Fruit fly (Drosophila melanogaster) whole organism, embryonic: ENCODE results near the gene Rbp.

Experiments
- ATbp ChIP-seq: fragments of 200-800 bp; sonication (Bioruptor generic); optimal IDR thresholded peaks from 2 replicates; lab custom pipeline; 2017; ENCODE audit warnings: missing biosample characterization, mild to moderate bottlenecking, missing genetic modification characterization, missing genetic modification reagents
- Abd-B ChIP-seq: fragments of 200-800 bp; sonication (Bioruptor generic); optimal IDR thresholded peaks from 2 replicates; lab custom pipeline; 2018; ENCODE audit warnings: missing biosample characterization, mild to moderate bottlenecking, missing genetic modification characterization, moderate library complexity
- CG12104 ChIP-seq: fragments of 200-800 bp; sonication (Bioruptor generic); optimal IDR thresholded peaks from 3 replicates; lab custom pipeline; 2016; ENCODE audit warnings: missing biosample characterization, missing genetic modification characterization
- CG16779 ChIP-seq: fragments of 200-800 bp; sonication (Bioruptor generic); IDR thresholded peaks from 2 replicates; pipeline ENCODE4 v1.3.6; 2022; ENCODE audit warnings: missing biosample characterization, missing genetic modification characterization
- CG16813 ChIP-seq: fragments of 200-800 bp; sonication (Bioruptor generic); IDR thresholded peaks from 3 replicates; pipeline ENCODE4 v1.3.6; 2022; ENCODE audit warnings: missing biosample characterization, missing genetic modification characterization; ENCODE audit not compliant: partially characterized antibody
- CG17568 ChIP-seq: fragments of 200-800 bp; sonication (Bioruptor generic); optimal IDR thresholded peaks from 2 replicates; lab custom pipeline; 2018; ENCODE audit warnings: missing biosample characterization, mild to moderate bottlenecking, missing genetic modification characterization, moderate library complexity
- CG18011 ChIP-seq: fragments of 200-800 bp; sonication (Bioruptor generic); optimal IDR thresholded peaks from 2 replicates; lab custom pipeline; 2017; ENCODE audit warnings: missing biosample characterization, missing genetic modification characterization, mild to moderate bottlenecking, moderate library complexity, missing genotype
- CG18262 ChIP-seq: fragments of 200-800 bp; optimal IDR thresholded peaks from 3 replicates; lab custom pipeline; 2019; ENCODE audit warnings: missing biosample characterization, mild to moderate bottlenecking, missing genetic modification characterization, moderate library complexity
- CG31388 ChIP-seq: fragments of 200-800 bp; sonication (Bioruptor generic); optimal IDR thresholded peaks from 2 replicates; lab custom pipeline; 2016; ENCODE audit warnings: missing biosample characterization, missing genetic modification characterization
- CG32532 ChIP-seq: fragments of 200-800 bp; sonication (Bioruptor generic); IDR thresholded peaks from 2 replicates; pipeline ENCODE4 v1.3.6; 2022; ENCODE audit warnings: missing biosample characterization, missing genetic modification characterization
- CG3281 ChIP-seq: fragments of 200-800 bp; sonication (Bioruptor generic); optimal IDR thresholded peaks from 3 replicates; lab custom pipeline; 2017; ENCODE audit warnings: missing biosample characterization, mild to moderate bottlenecking, missing genetic modification characterization
- CG34422 ChIP-seq: fragments of 200-800 bp; sonication (Bioruptor generic); IDR thresholded peaks from 3 replicates; pipeline ENCODE4 v1.3.6; 2022; ENCODE audit warnings: missing biosample characterization, missing genetic modification characterization
- CG4820 ChIP-seq: fragments of 200-800 bp; sonication (Bioruptor generic); optimal IDR thresholded peaks from 3 replicates; lab custom pipeline; 2016; ENCODE audit warnings: missing biosample characterization, missing genetic modification characterization
- CG6272 ChIP-seq: fragments of 200-800 bp; sonication (Bioruptor generic); IDR thresholded peaks from 2 replicates; pipeline ENCODE4 v1.3.6; 2022; ENCODE audit warnings: missing biosample characterization, missing genetic modification characterization
- CG7839 ChIP-seq: fragments of 200-800 bp; sonication (Bioruptor generic); optimal IDR thresholded peaks from 3 replicates; lab custom pipeline; 2018; ENCODE audit warnings: missing biosample characterization, mild to moderate bottlenecking, missing genetic modification characterization, moderate library complexity
- CG8478 ChIP-seq: fragments of >200 bp; optimal IDR thresholded peaks from 2 replicates; lab custom pipeline; 2018
- CG8765 ChIP-seq: fragments of 200-800 bp; sonication (Bioruptor generic); IDR thresholded peaks from 2 replicates; pipeline ENCODE4 v1.3.6; 2022; ENCODE audit warnings: missing biosample characterization, missing genetic modification characterization
- CG8944 ChIP-seq: fragments of 200-800 bp; sonication (Bioruptor generic); optimal IDR thresholded peaks from 3 replicates; lab custom pipeline; 2016; ENCODE audit warnings: missing biosample characterization, missing genetic modification characterization
- CG9932 ChIP-seq: fragments of 200-800 bp; sonication (Bioruptor generic); IDR thresholded peaks from 2 replicates; pipeline ENCODE4 v1.3.6; 2022; ENCODE audit warnings: missing biosample characterization, missing genetic modification characterization
- CHES-1-like ChIP-seq: fragments of 200-800 bp; sonication (Bioruptor generic); optimal IDR thresholded peaks from 2 replicates; lab custom pipeline; 2016; ENCODE audit warnings: missing biosample characterization, missing genetic modification characterization
- Camta ChIP-seq: fragments of 200-800 bp; sonication (Bioruptor generic); optimal IDR thresholded peaks from 2 replicates; lab custom pipeline; 2016; ENCODE audit warnings: missing biosample characterization, missing genetic modification characterization
- Dip3 ChIP-seq: fragments of 200-800 bp; sonication (Bioruptor generic); optimal IDR thresholded peaks from 3 replicates; lab custom pipeline; 2016; ENCODE audit warnings: missing biosample characterization, missing genetic modification characterization
- Dref ChIP-seq: fragments of 200-800 bp; sonication (Bioruptor generic); IDR thresholded peaks from 2 replicates; pipeline ENCODE4 v1.3.6; 2022; ENCODE audit warnings: missing biosample characterization, missing genetic modification characterization
- E2f1 ChIP-seq: fragments of 200-800 bp; sonication (Bioruptor generic); IDR thresholded peaks from 2 replicates; pipeline ENCODE4 v1.3.6; 2022; ENCODE audit warnings: missing biosample characterization, missing genetic modification characterization
- Ets65A ChIP-seq: fragments of 200-800 bp; sonication (Bioruptor generic); peaks from one replicate; lab custom pipeline; 2016; ENCODE audit warnings: missing biosample characterization, missing genetic modification characterization
- Fer3 ChIP-seq: fragments of 200-800 bp; sonication (Bioruptor generic); optimal IDR thresholded peaks from 2 replicates; lab custom pipeline; 2018; ENCODE audit warnings: missing biosample characterization, mild to moderate bottlenecking, missing genetic modification characterization, moderate library complexity
- HLH54F ChIP-seq: fragments of 200-800 bp; sonication (Bioruptor generic); optimal IDR thresholded peaks from 3 replicates; lab custom pipeline; 2016; ENCODE audit warnings: missing biosample characterization, missing genetic modification characterization
- Med ChIP-seq: fragments of 200-800 bp; sonication (Bioruptor generic); peaks from one replicate; lab custom pipeline; 2016; ENCODE audit warnings: missing biosample characterization, missing genetic modification characterization, mild to moderate bottlenecking, inconsistent platforms, moderate library complexity
- NK7.1 ChIP-seq: fragments of 200-800 bp; sonication (Bioruptor generic); optimal IDR thresholded peaks from 3 replicates; lab custom pipeline; 2016; ENCODE audit warnings: missing biosample characterization, missing genetic modification characterization
- Six4 ChIP-seq: fragments of 200-800 bp; sonication (Bioruptor generic); optimal IDR thresholded peaks from 2 replicates; lab custom pipeline; 2016; ENCODE audit warnings: missing biosample characterization, missing genetic modification characterization
- Sry-β ChIP-seq: fragments of 200-800 bp; sonication (Bioruptor generic); optimal IDR thresholded peaks from 2 replicates; lab custom pipeline; 2018; ENCODE audit warnings: missing biosample characterization, mild to moderate bottlenecking, missing genetic modification characterization, moderate library complexity
- Sry-δ ChIP-seq: fragments of 200-800 bp; sonication (Bioruptor generic); optimal IDR thresholded peaks from 2 replicates; lab custom pipeline; 2016; ENCODE audit warnings: missing biosample characterization, missing genetic modification characterization
- Taf1 ChIP-seq: fragments of 200-800 bp; sonication (Bioruptor generic); IDR thresholded peaks from 2 replicates; pipeline ENCODE4 v1.3.6; 2022; ENCODE audit warnings: missing biosample characterization, missing genetic modification characterization
- Trl ChIP-seq, 3 experiments: fragments of >200 bp in 2 of 3; fragments of 200-800 bp in 1 of 3; sonication (Bioruptor generic) in 1 of 3; optimal IDR thresholded peaks; 2 replicates in 1 of 3; 3 replicates in 2 of 3; lab custom pipeline; 2016 to 2017; ENCODE audit warnings: missing biosample characterization in 1 of 3, missing genetic modification characterization in 1 of 3
- al ChIP-seq: fragments of 200-800 bp; sonication (Bioruptor generic); IDR thresholded peaks from 2 replicates; pipeline ENCODE4 v1.3.6; 2022; ENCODE audit warnings: missing biosample characterization, missing genetic modification characterization
- cg ChIP-seq: fragments of 200-800 bp; sonication (Bioruptor generic); optimal IDR thresholded peaks from 3 replicates; lab custom pipeline; 2019; ENCODE audit warnings: missing biosample characterization, mild to moderate bottlenecking, missing genetic modification characterization, moderate library complexity
- dmrt11E ChIP-seq: fragments of 200-800 bp; sonication (Bioruptor generic); optimal IDR thresholded peaks from 3 replicates; lab custom pipeline; 2018; ENCODE audit warnings: missing biosample characterization, mild to moderate bottlenecking, missing genetic modification characterization, moderate library complexity
- grau ChIP-seq: fragments of 200-800 bp; optimal IDR thresholded peaks from 3 replicates; lab custom pipeline; 2019; ENCODE audit warnings: missing biosample characterization, mild to moderate bottlenecking, missing genetic modification characterization, moderate library complexity
- her ChIP-seq: fragments of 200-800 bp; sonication (Bioruptor generic); optimal IDR thresholded peaks from 2 replicates; lab custom pipeline; 2016; ENCODE audit warnings: missing biosample characterization, missing genetic modification characterization
- lmd ChIP-seq: fragments of 200-800 bp; sonication (Bioruptor generic); IDR thresholded peaks from 2 replicates; pipeline ENCODE4 v1.3.6; 2022; ENCODE audit warnings: missing biosample characterization, missing genetic modification characterization
- nerfin-1 ChIP-seq: fragments of 200-800 bp; sonication (Bioruptor generic); optimal IDR thresholded peaks from 3 replicates; lab custom pipeline; 2019; ENCODE audit warnings: missing biosample characterization, mild to moderate bottlenecking, missing genetic modification characterization, moderate library complexity
- psq ChIP-seq: fragments of 200-800 bp; sonication (Bioruptor generic); optimal IDR thresholded peaks from 2 replicates; lab custom pipeline; 2017; ENCODE audit warnings: missing biosample characterization, missing genetic modification characterization
- wek ChIP-seq: fragments of 200-800 bp; sonication (Bioruptor generic); optimal IDR thresholded peaks from 3 replicates; lab custom pipeline; 2018; ENCODE audit warnings: missing biosample characterization, mild to moderate bottlenecking, missing genetic modification characterization, moderate library complexity

Rbp gene

DNA sequence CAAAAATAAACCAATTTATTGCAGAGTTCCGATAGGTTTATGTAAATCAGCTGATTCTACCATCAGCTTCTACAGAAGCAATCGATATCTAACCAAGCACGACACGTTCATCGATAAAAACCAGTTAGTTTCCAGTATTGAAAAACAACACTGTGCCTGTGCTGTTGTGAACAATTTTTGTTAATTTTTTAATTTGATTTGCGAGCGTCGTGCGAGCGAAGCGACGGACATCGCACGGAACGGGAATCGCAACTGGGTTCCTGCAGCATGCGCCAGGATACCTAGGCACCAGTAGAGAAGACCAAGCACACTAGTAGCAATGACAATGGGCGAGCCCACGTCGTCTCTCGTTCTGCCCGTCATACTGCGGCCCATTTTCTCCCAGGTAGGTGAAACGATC lies 2.6 kb upstream of the Rbp start, which contains the start of the genes Ccm3 and CG6136 (continued):
- no peak for TF ChIP-seq CG18262 (tag; lab: Kevin White, UChicago)
- peak; percentile 35 for TF ChIP-seq CG3281 (GFP tag; lab: Kevin White, UChicago)
- TF ChIP-seq CG6272 = 0 out of 2 replicates have a peak, but pooled peaks have one; percentile 10
- peak; percentile 54 for TF ChIP-seq grau (tag; lab: Kevin White, UChicago)
- TF ChIP-seq wek = no peak
- TF ChIP-seq HLH54F (GFP tag; lab: Kevin White, UChicago) = peak; percentile 35
- no peak for TF ChIP-seq Camta (GFP tag; lab: Kevin White, UChicago)
- TF ChIP-seq Fer3 (tag; lab: Kevin White, UChicago) = peak; percentile 42
- peak; percentile 62 for TF ChIP-seq CG32532 (GFP tag; lab: Robert Waterston, UW)
- peak; percentile 10 for TF ChIP-seq dmrt11E (tag; lab: Kevin White, UChicago)
- no peak for TF ChIP-seq Six4 (GFP tag; lab: Kevin White, UChicago)
- TF ChIP-seq Ets65A (GFP tag; lab: Kevin White, UChicago) = peak; percentile 94
- peak; percentile 36 for TF ChIP-seq Dip3 (GFP tag; lab: Kevin White, UChicago)
- TF ChIP-seq CHES-1-like (GFP tag; lab: Kevin White, UChicago) = peak; percentile 81
- TF ChIP-seq CG16779 (GFP tag; lab: Robert Waterston, UW) = no peak
- peak; percentile 64; the same call in 1 of the 3 replicates for TF ChIP-seq CG34422
- TF ChIP-seq al = peak; percentile 52; the same call in 1 of the 2 replicates
- no peak for TF ChIP-seq CG31388 (GFP tag; lab: Kevin White, UChicago)
- peak; percentile 88 for TF ChIP-seq CG16813 (GFP tag; lab: Robert Waterston, UW)
- TF ChIP-seq CG7839 (tag; lab: Kevin White, UChicago) = no peak
- TF ChIP-seq ATbp = no peak
- no peak for TF ChIP-seq psq (GFP tag; lab: Kevin White, UChicago)
- peak; percentile 16; the same call in 1 of the 2 replicates for TF ChIP-seq lmd (GFP tag; lab: Robert Waterston, UW)
- TF ChIP-seq CG8944 (GFP tag; lab: Kevin White, UChicago) = no peak
- TF ChIP-seq CG17568 = no peak
- peak; percentile 35 for TF ChIP-seq her (GFP tag; lab: Kevin White, UChicago)
- no peak for TF ChIP-seq Sry-β (GFP tag; lab: Kevin White, UChicago)
- peak; percentile 94 for TF ChIP-seq Med (GFP tag; lab: Kevin White, UChicago)
- peak; percentile 80 for TF ChIP-seq Sry-δ
- TF ChIP-seq Dref (GFP tag; lab: Robert Waterston, UW) = peak; percentile 97
- TF ChIP-seq E2f1 = peak; percentile 56; the same call in 1 of the 2 replicates
- TF ChIP-seq CG4820 (GFP tag; lab: Kevin White, UChicago) = no peak
- 0 out of 2 replicates have a peak, but pooled peaks have one; percentile 8 for TF ChIP-seq Taf1
- peak; percentile 81 for TF ChIP-seq CG9932 (GFP tag; lab: Robert Waterston, UW)
- peak; percentile 6 for TF ChIP-seq CG12104

- TF ChIP-seq CG8765 (no peak), cg (peak; percentile 62), Abd-B (GFP tag; lab: Kevin White, UChicago) (no peak), nerfin-1 (tag; lab: Kevin White, UChicago) (peak; percentile 24), CG18011 (GFP tag; lab: Kevin White, UChicago) (peak; percentile 44), CG8478 (lab: Kevin White, UChicago) (peak; percentile 69), Trl (optimal IDR thresholded peaks at IDR 0.05; lab: Kevin White, UChicago) (peak in 1 of 2 experiments; percentile 22), Trl (GFP tag; optimal IDR thresholded peaks at IDR 0.05; lab: Kevin White, UChicago) (no peak), NK7.1 (GFP tag; lab: Kevin White, UChicago) (no peak)
Measured at dm6 chr3R:15375470-15375869, 1.0 kb downstream of the Rbp start.
